Fruit fly (Drosophila melanogaster) whole organism, pupa: Measurements from ENCODE around the gene CG10589.

Experiments used
- CG12605 ChIP-seq: fragments of 200-800 bp; sonication (Bioruptor generic); IDR thresholded peaks from 2 replicates; pipeline ENCODE4 v1.3.6; 2022; ENCODE audit warnings: missing biosample characterization, missing genetic modification characterization
- EcR ChIP-seq: fragments of 200-800 bp; sonication (Bioruptor generic); optimal IDR thresholded peaks from 3 replicates; lab custom pipeline; 2019; ENCODE audit warnings: missing biosample characterization, missing genetic modification characterization, mild to moderate bottlenecking, moderate library complexity, missing genetic modification reagents

dm6 chr3L:20974600-20974999 lies 47.0 kb downstream of the CG10589 start, which contains the start of gene CG33286:
- TF ChIP-seq EcR (GFP tag; lab: Kevin White, UChicago) = no peak
- TF ChIP-seq CG12605 (GFP tag; lab: Robert Waterston, UW) = no peak
